Worm (Caenorhabditis elegans) whole organism, midembryonic: ENCODE measurements around the gene abf-4.
"Not testable (repeated sequence)": the region's sequence is repeated elsewhere in the genome, so short reads cannot be mapped to it uniquely, and the experiment has no call there.

Experiments used
- T22C8.4 ChIP-seq: fragments of 200-800 bp; sonication (Bioruptor generic); IDR thresholded peaks from 2 replicates; pipeline ENCODE4 v1.3.6; 2022; ENCODE audit warnings: missing genetic modification characterization, missing compliant biosample characterization
- cog-1 ChIP-seq: sonication (generic microtip); optimal IDR thresholded peaks from 2 replicates; lab custom pipeline; 2016; ENCODE audit warnings: missing genetic modification characterization, missing compliant biosample characterization
- flt-1 ChIP-seq: fragments of 200-800 bp; sonication (Bioruptor generic); IDR thresholded peaks from 2 replicates; pipeline ENCODE4 v1.3.6; 2022; ENCODE audit warnings: missing genetic modification characterization, missing compliant biosample characterization
- klf-2 ChIP-seq: fragments of 200-800 bp; sonication (Bioruptor generic); conservative IDR thresholded peaks from 2 replicates; pipeline ENCODE4 v1.3.6; 2022; ENCODE audit warnings: missing genetic modification reagents, missing genetic modification characterization, missing compliant biosample characterization
- med-1 ChIP-seq: sonication (generic microtip); optimal IDR thresholded peaks from 2 replicates; lab custom pipeline; 2017; ENCODE audit warnings: missing genetic modification characterization, mild to moderate bottlenecking, missing compliant biosample characterization, antibody characterized with exemption, missing genetic modification reagents; ENCODE audit not compliant: insufficient read depth
- ref-1 ChIP-seq: fragments of 200-800 bp; sonication (Bioruptor generic); conservative IDR thresholded peaks from 2 replicates; pipeline ENCODE4 v1.3.6; 2022; ENCODE audit warnings: missing genetic modification reagents, missing genetic modification characterization, missing compliant biosample characterization
- tab-1 ChIP-seq: fragments of 200-800 bp; sonication (Bioruptor generic); IDR thresholded peaks from 2 replicates; pipeline ENCODE4 v1.3.6; 2022; ENCODE audit warnings: missing genetic modification characterization, missing compliant biosample characterization
- ztf-23 ChIP-seq: fragments of 200-800 bp; sonication (Bioruptor generic); IDR thresholded peaks from 2 replicates; pipeline ENCODE4 v1.3.6; 2022; ENCODE audit warnings: missing genetic modification reagents, missing genetic modification characterization, missing compliant biosample characterization
- ztf-29 ChIP-seq: fragments of 200-800 bp; sonication (Bioruptor generic); IDR thresholded peaks from 2 replicates; pipeline ENCODE4 v1.3.6; 2022; ENCODE audit warnings: missing genetic modification reagents, missing genetic modification characterization, missing compliant biosample characterization

Gene abf-4

DNA sequence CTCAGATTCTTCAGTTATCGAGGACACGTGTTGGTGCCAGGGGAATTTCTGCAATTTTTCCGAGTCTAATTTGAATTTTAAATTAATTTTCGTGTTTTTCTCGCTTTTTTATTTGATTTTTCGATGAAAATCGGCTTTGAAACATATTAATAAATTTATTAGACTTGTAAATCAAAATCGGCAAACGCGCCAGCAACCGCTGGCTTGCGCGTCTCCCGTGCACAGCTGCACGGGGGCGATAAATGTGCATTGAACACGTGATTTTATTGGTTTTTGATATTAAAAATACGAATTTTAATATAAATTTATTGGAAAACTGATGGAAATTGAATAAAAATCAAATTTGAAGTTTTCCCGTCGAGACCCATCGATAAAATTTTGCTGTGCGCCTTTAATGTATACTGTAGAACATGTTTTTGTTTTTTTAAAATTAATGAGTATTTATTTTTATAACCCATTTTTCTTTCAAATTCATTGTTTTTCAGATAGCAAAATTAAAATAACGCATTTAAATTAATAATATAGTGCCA lies 22.4 kb upstream of the abf-4 start, which contains the start of gene F26F2.7:
F26F2.7 (plus strand) TSS at position 480 of the 530 bp plus-strand sequence.
- no peak for TF ChIP-seq ztf-29
- TF ChIP-seq tab-1 (GFP tag; lab: Robert Waterston, UW): peak; percentile 69; the same call in 1 of the 2 replicates
- peak; percentile 81 for TF ChIP-seq cog-1
- TF ChIP-seq T22C8.4 (GFP tag; lab: Robert Waterston, UW): no peak
- 0 out of 2 replicates have a peak, but pooled peaks have one; percentile 50 for TF ChIP-seq flt-1 (GFP tag; lab: Robert Waterston, UW)
- TF ChIP-seq klf-2 (GFP tag; lab: Robert Waterston, UW): no peak
- TF ChIP-seq ztf-23 (GFP tag; lab: Robert Waterston, UW): peak; percentile 56; the same call in 1 of the 2 replicates

DNA sequence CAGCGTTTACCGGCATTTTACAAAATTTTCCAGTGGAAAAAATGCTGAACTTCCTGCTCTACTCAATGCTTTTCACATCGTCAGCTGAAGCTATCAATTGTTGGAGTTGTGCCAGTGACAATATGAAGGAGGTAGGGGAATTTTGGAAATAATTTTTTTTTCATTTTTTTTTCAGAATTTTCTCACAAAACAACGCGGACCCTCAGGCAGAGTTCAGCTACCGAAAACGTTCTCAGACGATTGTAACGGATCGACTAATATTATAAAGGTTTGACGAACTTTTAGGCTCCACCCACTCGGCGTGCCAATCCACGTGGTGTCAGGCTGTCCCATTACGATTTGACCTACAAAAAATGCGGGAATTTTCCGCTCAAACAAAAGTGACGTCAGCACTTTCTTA lies 21.4 kb upstream of the abf-4 start, which contains the start of gene F26F2.8:
F26F2.8 (plus strand) TSS at position 13 of the 400 bp plus-strand sequence.
- TF ChIP-seq cog-1 (no peak), T22C8.4 (GFP tag; lab: Robert Waterston, UW) (no peak), med-1 (no peak), ztf-23 (GFP tag; lab: Robert Waterston, UW) (no peak), ref-1 (no peak), flt-1 (GFP tag; lab: Robert Waterston, UW) (no peak), ztf-29 (no peak)

DNA sequence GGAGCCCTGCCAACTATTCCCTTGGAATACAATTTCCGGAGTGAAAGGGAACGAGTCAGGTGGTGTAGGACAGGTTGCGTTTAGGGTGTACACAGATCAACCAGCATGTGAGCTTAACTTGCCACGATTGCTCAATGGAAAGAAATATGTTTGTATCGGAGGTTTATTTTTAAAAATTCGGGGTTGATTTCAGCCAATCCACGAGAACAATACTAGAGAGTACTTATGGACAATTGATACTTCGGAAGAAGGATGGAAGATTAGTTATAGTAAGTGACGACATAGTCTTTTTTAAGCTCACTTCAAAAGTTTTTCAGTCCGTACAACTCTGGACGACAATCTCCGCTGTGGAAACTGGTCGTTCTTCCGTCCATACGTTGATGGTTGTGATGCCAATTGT lies 16.7 kb upstream of the abf-4 start:
- TF ChIP-seq cog-1 (no peak), tab-1 (GFP tag; lab: Robert Waterston, UW) (no peak), T22C8.4 (GFP tag; lab: Robert Waterston, UW) (no peak), ref-1 (no peak), flt-1 (GFP tag; lab: Robert Waterston, UW) (no peak), med-1 (no peak), klf-2 (GFP tag; lab: Robert Waterston, UW) (no peak), ztf-23 (GFP tag; lab: Robert Waterston, UW) (no peak), ztf-29 (no peak)

DNA sequence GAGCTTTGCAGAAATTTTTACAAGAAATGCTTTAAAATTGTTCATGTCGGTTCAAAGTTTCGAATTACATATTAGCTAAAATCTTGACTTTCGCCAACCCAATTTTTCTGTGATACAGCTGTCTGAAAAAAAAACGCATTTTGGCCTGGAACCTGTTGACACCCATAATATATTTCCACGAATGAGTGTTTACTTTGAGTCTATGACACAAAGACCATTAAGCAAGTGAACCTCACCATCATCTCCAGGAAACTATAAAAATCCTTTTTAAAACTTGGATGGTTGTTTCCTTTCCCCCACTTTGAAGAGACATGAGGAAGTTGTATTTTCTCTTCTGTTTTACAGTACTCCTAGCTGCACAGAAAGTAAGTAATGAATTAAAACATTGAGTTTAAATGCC lies 16.1 kb upstream of the abf-4 start, which contains the start of gene clec-263:
clec-263 (plus strand) TSS at position 301 of the 400 bp plus-strand sequence.
- TF ChIP-seq ztf-23 (GFP tag; lab: Robert Waterston, UW) (no peak), cog-1 (no peak), flt-1 (GFP tag; lab: Robert Waterston, UW) (no peak), med-1 (no peak), klf-2 (GFP tag; lab: Robert Waterston, UW) (no peak), T22C8.4 (GFP tag; lab: Robert Waterston, UW) (no peak), tab-1 (GFP tag; lab: Robert Waterston, UW) (no peak)

DNA sequence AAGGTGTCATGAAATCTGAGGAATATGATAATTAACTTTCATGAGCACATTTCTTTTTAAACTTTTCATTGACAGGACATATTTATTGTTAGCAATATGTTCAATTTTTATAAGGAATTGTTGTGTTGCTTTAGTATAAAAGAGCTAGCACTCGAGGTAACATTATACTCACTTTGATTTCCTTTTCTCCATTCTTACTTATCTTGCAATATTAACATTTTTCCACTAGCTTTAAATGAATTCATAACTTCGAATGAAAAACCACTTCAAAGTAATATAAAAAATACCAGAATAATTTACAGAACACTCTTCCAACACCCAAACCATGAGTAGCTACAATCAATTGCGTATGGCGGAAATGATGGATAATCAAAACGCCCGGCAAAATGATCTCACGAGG lies 15.2 kb upstream of the abf-4 start, which contains the start of gene F26F2.5:
F26F2.5 (plus strand) TSS at position 301 of the 400 bp plus-strand sequence.
- TF ChIP-seq tab-1 (GFP tag; lab: Robert Waterston, UW) (no peak), T22C8.4 (GFP tag; lab: Robert Waterston, UW) (no peak), ref-1 (no peak), ztf-23 (GFP tag; lab: Robert Waterston, UW) (no peak), med-1 (no peak), cog-1 (no peak), flt-1 (GFP tag; lab: Robert Waterston, UW) (no peak), klf-2 (GFP tag; lab: Robert Waterston, UW) (no peak), ztf-29 (no peak)

DNA sequence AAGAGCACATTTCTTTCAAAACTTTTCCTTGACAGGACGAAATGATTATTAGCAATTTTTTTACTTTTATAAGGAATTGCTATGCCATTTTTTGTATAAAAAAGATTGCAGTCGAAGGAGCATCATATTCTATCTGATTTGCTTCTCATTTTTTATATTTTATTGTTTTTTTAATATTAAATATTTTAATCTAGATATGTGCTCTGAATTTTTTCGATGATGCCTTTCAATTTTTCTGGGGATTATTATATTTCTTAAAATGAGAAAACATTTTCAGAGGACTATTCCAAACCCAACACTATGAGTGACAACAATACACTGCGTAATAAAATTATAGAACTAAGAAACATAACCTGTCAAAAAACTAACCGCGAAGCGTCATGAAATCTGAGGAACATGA lies 10.8 kb upstream of the abf-4 start, which contains the start of gene F26F2.4:
F26F2.4 (plus strand) TSS at position 301 of the 400 bp plus-strand sequence.
- TF ChIP-seq ref-1; klf-2 (GFP tag; lab: Robert Waterston, UW); T22C8.4 (GFP tag; lab: Robert Waterston, UW): not testable (repeated sequence)

DNA sequence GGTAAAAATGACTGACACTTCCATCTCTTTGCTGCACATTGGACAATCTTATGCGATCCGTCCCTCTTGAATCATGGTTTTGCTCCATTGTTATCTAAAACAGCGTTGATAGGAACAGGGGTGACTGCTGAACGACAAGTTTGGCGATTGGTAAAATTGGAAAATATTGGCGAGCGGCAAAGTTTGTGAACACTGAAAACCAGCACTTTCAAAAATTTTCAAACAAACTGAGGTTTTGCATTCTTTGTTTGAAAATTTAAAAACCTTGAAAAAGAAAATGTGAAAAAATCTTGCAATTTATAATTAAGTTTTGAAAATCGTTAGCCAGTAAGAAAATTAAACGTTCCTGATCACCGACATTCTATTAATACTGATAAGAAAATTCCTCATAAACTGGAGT lies 8.3 kb upstream of the abf-4 start, which contains the start of gene F26F2.3:
F26F2.3 (minus strand) TSS at position 101 of the 400 bp plus-strand sequence.
- no peak for TF ChIP-seq cog-1
- no peak for TF ChIP-seq ztf-29
- TF ChIP-seq ref-1: no peak
- no peak for TF ChIP-seq flt-1 (GFP tag; lab: Robert Waterston, UW)
- TF ChIP-seq tab-1 (GFP tag; lab: Robert Waterston, UW): no peak
- no peak for TF ChIP-seq med-1
- TF ChIP-seq klf-2 (GFP tag; lab: Robert Waterston, UW): no peak
- TF ChIP-seq T22C8.4 (GFP tag; lab: Robert Waterston, UW): no peak
- TF ChIP-seq ztf-23 (GFP tag; lab: Robert Waterston, UW): no peak

DNA sequence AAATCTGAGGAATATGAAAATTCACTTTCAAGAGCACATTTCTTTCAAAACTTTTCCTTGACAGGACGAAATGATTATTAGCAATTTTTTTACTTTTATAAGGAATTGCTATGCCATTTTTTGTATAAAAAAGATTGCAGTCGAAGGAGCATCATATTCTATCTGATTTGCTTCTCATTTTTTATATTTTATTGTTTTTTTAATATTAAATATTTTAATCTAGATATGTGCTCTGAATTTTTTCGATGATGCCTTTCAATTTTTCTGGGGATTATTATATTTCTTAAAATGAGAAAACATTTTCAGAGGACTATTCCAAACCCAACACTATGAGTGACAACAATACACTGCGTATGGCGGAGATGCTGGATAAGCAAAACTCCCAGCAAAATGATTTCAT lies 5.9 kb upstream of the abf-4 start, which contains the start of gene F26F2.13:
F26F2.13 (plus strand) TSS at position 301 of the 400 bp plus-strand sequence.
- TF ChIP-seq cog-1; med-1; T22C8.4 (GFP tag; lab: Robert Waterston, UW): not testable (repeated sequence)

DNA sequence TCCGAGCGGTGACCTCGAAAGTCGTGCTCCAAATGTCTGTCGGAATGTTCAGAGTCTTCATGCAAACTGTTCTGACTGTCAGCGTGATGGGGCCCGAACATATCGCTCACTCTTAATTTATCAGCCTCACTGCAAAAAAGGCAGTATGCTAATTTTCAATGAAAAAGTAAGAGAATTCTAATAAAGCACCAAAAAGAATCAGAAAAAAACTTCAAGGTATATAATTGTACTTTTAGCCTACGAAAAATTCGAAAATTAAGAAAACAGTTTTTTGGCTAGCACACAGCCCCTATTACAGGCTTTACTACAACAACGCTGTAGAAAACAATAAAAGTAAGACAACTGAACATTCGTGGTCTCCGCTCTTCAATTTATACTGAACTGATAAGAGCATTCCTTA lies 3.6 kb upstream of the abf-4 start, which contains the start of gene F26F2.1:
F26F2.1 (minus strand) TSS at position 101 of the 400 bp plus-strand sequence.
- TF ChIP-seq flt-1 (GFP tag; lab: Robert Waterston, UW): no peak
- TF ChIP-seq ref-1: no peak
- TF ChIP-seq med-1: no peak
- TF ChIP-seq ztf-29: no peak
- TF ChIP-seq tab-1 (GFP tag; lab: Robert Waterston, UW): no peak
- no peak for TF ChIP-seq T22C8.4 (GFP tag; lab: Robert Waterston, UW)
- TF ChIP-seq cog-1: no peak
- TF ChIP-seq ztf-23 (GFP tag; lab: Robert Waterston, UW): no peak
- TF ChIP-seq klf-2 (GFP tag; lab: Robert Waterston, UW): no peak

DNA sequence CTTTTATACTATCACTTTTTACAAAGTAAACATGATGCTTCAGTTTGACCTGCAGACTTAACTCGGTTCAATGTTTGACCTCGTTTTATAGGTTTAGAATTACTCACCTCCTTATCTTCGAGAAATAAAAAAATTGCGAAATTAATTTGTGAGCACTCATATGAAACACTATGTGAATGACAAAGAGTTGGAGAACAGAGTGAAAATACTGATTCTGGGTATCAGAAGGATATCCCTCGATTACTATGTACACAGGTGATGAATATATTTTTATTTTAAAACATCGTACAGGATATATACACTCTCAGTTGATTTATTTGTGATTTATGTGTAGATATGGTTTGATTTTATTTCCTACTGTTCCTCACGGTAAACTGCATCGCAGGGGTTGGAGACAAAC lies 1.9 kb downstream of the abf-4 start, which contains the start of gene Y38H6C.23:
Y38H6C.23 (minus strand) TSS at position 101 of the 400 bp plus-strand sequence.
- no peak for TF ChIP-seq ref-1
- no peak for TF ChIP-seq ztf-29
- no peak for TF ChIP-seq klf-2 (GFP tag; lab: Robert Waterston, UW)
- no peak for TF ChIP-seq flt-1 (GFP tag; lab: Robert Waterston, UW)
- no peak for TF ChIP-seq med-1
- TF ChIP-seq ztf-23 (GFP tag; lab: Robert Waterston, UW): no peak
- TF ChIP-seq cog-1: no peak
- no peak for TF ChIP-seq tab-1 (GFP tag; lab: Robert Waterston, UW)
- TF ChIP-seq T22C8.4 (GFP tag; lab: Robert Waterston, UW): no peak
